Worm (Caenorhabditis elegans) whole organism, L4 larva: ENCODE data around the gene str-121.

Source experiments
- F44E2.7 ChIP-seq: fragments of 200-800 bp; sonication (Bioruptor generic); IDR thresholded peaks from 2 replicates; pipeline ENCODE4 v2.1.2; 2022; ENCODE audit warnings: missing genetic modification characterization, missing compliant biosample characterization
- R02D3.7 ChIP-seq: fragments of 150-350 bp; sonication (generic microtip); optimal IDR thresholded peaks from 3 replicates; lab custom pipeline; 2014; ENCODE audit warnings: missing biosample characterization, missing genetic modification characterization
- T20F7.1 ChIP-seq: fragments of 200-800 bp; sonication (Bioruptor generic); optimal IDR thresholded peaks from 2 replicates; lab custom pipeline; 2018; ENCODE audit warnings: mild to moderate bottlenecking, missing genetic modification characterization, missing compliant biosample characterization
- Y105C5A.15 ChIP-seq: fragments of 200-800 bp; sonication (Bioruptor generic); IDR thresholded peaks from 2 replicates; pipeline ENCODE4 v1.3.6; 2022; ENCODE audit warnings: missing genetic modification characterization, missing compliant biosample characterization
- Y75B8A.6 ChIP-seq: fragments of 200-800 bp; sonication (Bioruptor generic); IDR thresholded peaks from 2 replicates; pipeline ENCODE4 v1.3.6; 2022; ENCODE audit warnings: missing genetic modification reagents, missing genetic modification characterization, missing compliant biosample characterization
- cey-2 ChIP-seq: sonication (generic microtip); optimal IDR thresholded peaks from 3 replicates; lab custom pipeline; 2017; ENCODE audit warnings: missing genetic modification characterization, mild to moderate bottlenecking, missing compliant biosample characterization, antibody characterized with exemption, borderline replicate concordance; ENCODE audit not compliant: insufficient read depth
- daf-16 ChIP-seq, 3 experiments: sonication (generic microtip); optimal IDR thresholded peaks; 2 replicates each; lab custom pipeline; 2016 to 2017; ENCODE audit warnings: missing genetic modification characterization in 3 of 3, missing genetic modification reagents in 3 of 3, mild to moderate bottlenecking in 2 of 3, missing compliant biosample characterization in 2 of 3, missing biosample characterization in 1 of 3, moderate library complexity in 1 of 3
- daf-19 ChIP-seq: fragments of 200-800 bp; sonication (Bioruptor generic); conservative IDR thresholded peaks from 2 replicates; pipeline ENCODE4 v1.3.6; 2022; ENCODE audit warnings: missing genetic modification characterization, missing compliant biosample characterization
- dmd-6 ChIP-seq: fragments of 200-800 bp; sonication (Bioruptor generic); IDR thresholded peaks from 2 replicates; pipeline ENCODE4 v1.3.6; 2022; ENCODE audit warnings: missing genetic modification reagents, missing genetic modification characterization, missing compliant biosample characterization
- dmd-9 ChIP-seq: fragments of 200-800 bp; sonication (Bioruptor generic); IDR thresholded peaks from 2 replicates; pipeline ENCODE4 v1.3.6; 2022; ENCODE audit warnings: missing genetic modification reagents, missing genetic modification characterization, missing compliant biosample characterization
- dpl-1 ChIP-seq: fragments of 150-350 bp; optimal IDR thresholded peaks from 2 replicates; lab custom pipeline; 2014; ENCODE audit warnings: missing biosample characterization, missing genetic modification reagents, missing genetic modification characterization
- egl-27 ChIP-seq: sonication (generic microtip); optimal IDR thresholded peaks from 3 replicates; lab custom pipeline; 2017; ENCODE audit warnings: missing biosample characterization, missing genetic modification reagents, missing genetic modification characterization
- egl-43 ChIP-seq: fragments of 200-800 bp; sonication (Bioruptor generic); IDR thresholded peaks from 2 replicates; pipeline ENCODE4 v1.3.6; 2022; ENCODE audit warnings: missing genetic modification reagents, missing genetic modification characterization, missing compliant biosample characterization
- hlh-11 ChIP-seq: fragments of 200-800 bp; sonication (Bioruptor generic); optimal IDR thresholded peaks from 2 replicates; lab custom pipeline; 2018; ENCODE audit warnings: mild to moderate bottlenecking, missing genetic modification characterization, missing compliant biosample characterization
- jun-1 ChIP-seq: fragments of 150-350 bp; optimal IDR thresholded peaks from 2 replicates; lab custom pipeline; 2014; ENCODE audit warnings: missing biosample characterization, missing genetic modification reagents, missing genetic modification characterization
- lin-1 ChIP-seq: fragments of 200-800 bp; sonication (Bioruptor generic); IDR thresholded peaks from 2 replicates; pipeline ENCODE4 v1.3.6; 2022; ENCODE audit warnings: missing genetic modification reagents, missing genetic modification characterization, missing compliant biosample characterization
- mdl-1 ChIP-seq, 2 experiments: fragments of 150-350 bp in 1 of 2; sonication (generic microtip) in 1 of 2; optimal IDR thresholded peaks; 2 replicates each; lab custom pipeline; 2014 to 2017; ENCODE audit warnings: missing biosample characterization in 2 of 2, missing genetic modification characterization in 2 of 2
- mdt-29 ChIP-seq: fragments of 200-800 bp; sonication (Bioruptor generic); IDR thresholded peaks from 2 replicates; pipeline ENCODE4 v1.3.6; 2022; ENCODE audit warnings: missing genetic modification reagents, missing genetic modification characterization, missing compliant biosample characterization
- nhr-11 ChIP-seq: fragments of 150-350 bp; optimal IDR thresholded peaks from 2 replicates; lab custom pipeline; 2014; ENCODE audit warnings: missing biosample characterization, missing genetic modification characterization
- nhr-25 ChIP-seq: sonication (generic microtip); optimal IDR thresholded peaks from 2 replicates; lab custom pipeline; 2017; ENCODE audit warnings: missing genetic modification characterization, mild to moderate bottlenecking, missing compliant biosample characterization, antibody characterized with exemption, moderate library complexity, borderline replicate concordance; ENCODE audit not compliant: insufficient read depth
- nhr-42 ChIP-seq: fragments of 200-800 bp; sonication (Bioruptor generic); IDR thresholded peaks from 2 replicates; pipeline ENCODE4 v1.3.6; 2022; ENCODE audit warnings: missing genetic modification characterization, missing compliant biosample characterization
- nhr-48 ChIP-seq: sonication (generic microtip); optimal IDR thresholded peaks from 2 replicates; lab custom pipeline; 2016; ENCODE audit warnings: mild to moderate bottlenecking, missing genetic modification characterization, missing compliant biosample characterization
- pha-4 ChIP-seq, 2 experiments: fragments of 150-350 bp in 1 of 2; fragments of 200-800 bp in 1 of 2; sonication (Bioruptor generic) in 1 of 2; IDR thresholded peaks in 1 of 2; optimal IDR thresholded peaks in 1 of 2; 2 replicates each; pipeline versions ENCODE4 v1.3.6 to Lab custom; 2014 to 2022; ENCODE audit warnings: missing genetic modification characterization in 2 of 2, missing genetic modification reagents in 2 of 2, missing biosample characterization in 1 of 2, missing compliant biosample characterization in 1 of 2
- pqm-1 ChIP-seq: sonication (generic microtip); optimal IDR thresholded peaks from 2 replicates; lab custom pipeline; 2017; ENCODE audit warnings: missing biosample characterization, missing genetic modification characterization
- set-16 ChIP-seq: fragments of 200-800 bp; sonication (Bioruptor generic); IDR thresholded peaks from 2 replicates; pipeline ENCODE4 v1.3.6; 2022; ENCODE audit warnings: missing genetic modification reagents, missing genetic modification characterization, missing compliant biosample characterization
- snpc-1.2 ChIP-seq: fragments of 200-800 bp; sonication (Bioruptor generic); IDR thresholded peaks from 2 replicates; pipeline ENCODE4 v1.3.6; 2022; ENCODE audit warnings: missing genetic modification reagents, missing genetic modification characterization, missing compliant biosample characterization
- spr-1 ChIP-seq: sonication (generic microtip); optimal IDR thresholded peaks from 2 replicates; lab custom pipeline; 2016; ENCODE audit warnings: mild to moderate bottlenecking, missing genetic modification characterization, missing compliant biosample characterization
- tra-1 ChIP-seq: fragments of 200-800 bp; sonication (Bioruptor generic); IDR thresholded peaks from 2 replicates; pipeline ENCODE4 v1.3.6; 2022; ENCODE audit warnings: missing genetic modification reagents, missing genetic modification characterization, missing compliant biosample characterization
- unc-130 ChIP-seq: sonication (generic microtip); optimal IDR thresholded peaks from 2 replicates; lab custom pipeline; 2016; ENCODE audit warnings: missing genetic modification reagents, missing genetic modification characterization, missing compliant biosample characterization
- unc-62 ChIP-seq, 3 experiments: fragments of 150-350 bp in 1 of 3; sonication (generic microtip); optimal IDR thresholded peaks in 2 of 3; peaks in 1 of 3; 1 replicate in 1 of 3; 2 replicates in 2 of 3; lab custom pipeline; 2014 to 2017; ENCODE audit warnings: missing biosample characterization in 3 of 3, missing genetic modification characterization in 3 of 3, missing genetic modification reagents in 3 of 3, missing genotype in 1 of 3
- zfp-3 ChIP-seq: fragments of 200-800 bp; sonication (Bioruptor generic); conservative IDR thresholded peaks from 2 replicates; pipeline ENCODE4 v1.3.6; 2022; ENCODE audit warnings: missing genetic modification reagents, missing genetic modification characterization, missing compliant biosample characterization
- zip-11 ChIP-seq: fragments of 200-800 bp; sonication (Bioruptor generic); IDR thresholded peaks from 2 replicates; pipeline ENCODE4 v1.3.6; 2022; ENCODE audit warnings: missing genetic modification characterization, missing compliant biosample characterization

The str-121 gene

DNA sequence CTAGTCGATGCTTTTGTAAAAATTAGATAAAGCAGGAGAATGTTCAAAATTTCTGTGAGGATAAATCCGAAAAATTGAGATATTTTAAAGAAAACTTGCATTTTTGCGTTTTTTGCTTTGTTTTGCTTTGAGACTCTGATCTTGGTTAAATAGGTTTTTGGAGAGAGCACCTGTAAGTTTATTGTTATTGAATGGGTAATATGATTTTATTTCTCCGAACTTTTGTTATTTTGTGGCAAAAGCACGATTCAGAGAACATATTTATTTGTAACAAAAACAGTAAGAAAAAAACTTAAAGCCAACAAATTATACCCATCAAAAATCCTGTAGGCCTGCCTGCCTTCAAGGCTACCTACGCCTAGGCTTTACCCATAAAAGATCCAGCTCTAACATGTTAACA, at the start of gene str-121:
Gene str-121 (minus strand): TSS at position 101 of the 400 bp plus-strand sequence.
- TF ChIP-seq unc-62 (GFP tag; optimal IDR thresholded peaks at IDR 0.05 in 1 of 2; lab: Kevin White, UChicago) (peak in 1 of 2 experiments; percentile 0), unc-62 (tag; optimal IDR thresholded peaks at IDR 0.05; lab: Kevin White, UChicago) (no peak), dmd-9 (GFP tag; lab: Robert Waterston, UW) (no peak)
- TF ChIP-seq, all 104 proteins: peak for 1

DNA sequence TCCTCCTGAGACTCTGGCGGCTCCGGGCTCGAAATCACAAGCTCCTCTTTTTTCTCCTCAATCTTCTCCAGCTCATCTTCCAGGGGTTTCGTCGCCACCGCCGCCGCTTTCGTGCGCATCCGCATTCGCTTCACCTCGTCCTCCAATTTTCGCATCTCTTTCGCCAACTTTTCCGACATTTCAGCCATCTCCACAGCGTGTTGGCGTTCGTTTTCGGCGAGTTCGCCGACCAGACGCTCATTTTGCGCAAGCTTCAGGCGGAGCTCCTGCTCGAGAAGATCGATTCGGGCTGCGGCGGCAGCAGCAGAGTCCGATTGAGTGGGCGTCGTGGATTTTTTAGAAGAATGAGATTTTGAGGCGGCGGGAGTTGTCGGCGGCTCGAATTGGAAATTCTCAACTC, 48.8 kb upstream of the str-121 start:
- TF ChIP-seq mdt-29 (GFP tag; lab: Robert Waterston, UW) (no peak), set-16 (peak; percentile 91)

ce11 chrV:298395-298794, 43.9 kb upstream of the str-121 start:
- TF ChIP-seq nhr-48: no peak
- TF ChIP-seq daf-16 (GFP tag; optimal IDR thresholded peaks at IDR 0.05; lab: Kevin White, UChicago): no peak
- TF ChIP-seq daf-16 (tag; optimal IDR thresholded peaks at IDR 0.05; lab: Kevin White, UChicago): no peak
- no peak for TF ChIP-seq Y75B8A.6
- peak; percentile 92 for TF ChIP-seq set-16
- TF ChIP-seq pha-4 (GFP tag; IDR thresholded peaks at IDR 0.05; lab: Robert Waterston, UW): no peak; the same call in 1 of the 2 replicates
- TF ChIP-seq pha-4 (tag; optimal IDR thresholded peaks at IDR 0.05; lab: Kevin White, UChicago): no peak
- no peak for TF ChIP-seq lin-1 (GFP tag; lab: Robert Waterston, UW)

DNA sequence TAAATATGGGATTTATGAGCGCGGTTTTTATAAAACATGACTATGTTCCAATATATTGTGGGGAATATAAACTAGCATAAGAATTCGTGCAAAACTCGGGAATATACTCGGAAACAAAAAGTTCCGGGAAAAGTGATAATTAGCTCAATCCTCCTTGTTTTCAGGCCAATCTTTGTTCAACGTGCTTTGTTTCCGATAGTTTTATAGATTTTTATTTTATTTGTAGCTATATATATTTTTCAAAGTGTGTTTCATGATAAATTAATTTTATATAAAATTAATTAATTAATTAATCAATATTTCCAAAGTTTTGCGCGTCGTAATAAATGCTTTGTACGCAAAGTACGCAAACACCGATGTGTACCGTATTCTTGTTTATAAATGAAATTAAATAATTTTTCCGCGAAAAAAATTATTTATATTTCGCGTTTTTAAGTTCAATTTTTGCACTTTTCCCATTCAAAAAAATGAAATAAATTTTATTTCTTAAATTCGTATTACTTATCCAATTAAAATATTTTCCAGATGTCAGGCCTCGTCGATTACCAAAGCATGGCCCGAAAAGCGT, 43.0 kb upstream of the str-121 start, which contains the start of gene F33E11.2:
Gene F33E11.2 (plus strand): TSS at position 524 of the 568 bp plus-strand sequence.
- TF ChIP-seq pqm-1 (no peak), unc-62 (GFP tag; optimal IDR thresholded peaks at IDR 0.05 in 1 of 2; lab: Kevin White, UChicago) (peak in 1 of 2 experiments; percentile 91), unc-62 (tag; optimal IDR thresholded peaks at IDR 0.05; lab: Kevin White, UChicago) (no peak), unc-130 (peak; percentile 37)

- TF ChIP-seq set-16 (peak; percentile 59; the same call in 1 of the 2 replicates), hlh-11 (tag; lab: Kevin White, UChicago) (no peak), unc-62 (GFP tag; optimal IDR thresholded peaks at IDR 0.05 in 1 of 2; lab: Kevin White, UChicago) (peak in 1 of 2 experiments; percentile 50), unc-62 (tag; optimal IDR thresholded peaks at IDR 0.05; lab: Kevin White, UChicago) (no peak), T20F7.1 (GFP tag; lab: Kevin White, UChicago) (no peak), zip-11 (GFP tag; lab: Robert Waterston, UW) (no peak)
Observed at ce11 chrV:295802-296201, 41.3 kb upstream of the str-121 start.

DNA sequence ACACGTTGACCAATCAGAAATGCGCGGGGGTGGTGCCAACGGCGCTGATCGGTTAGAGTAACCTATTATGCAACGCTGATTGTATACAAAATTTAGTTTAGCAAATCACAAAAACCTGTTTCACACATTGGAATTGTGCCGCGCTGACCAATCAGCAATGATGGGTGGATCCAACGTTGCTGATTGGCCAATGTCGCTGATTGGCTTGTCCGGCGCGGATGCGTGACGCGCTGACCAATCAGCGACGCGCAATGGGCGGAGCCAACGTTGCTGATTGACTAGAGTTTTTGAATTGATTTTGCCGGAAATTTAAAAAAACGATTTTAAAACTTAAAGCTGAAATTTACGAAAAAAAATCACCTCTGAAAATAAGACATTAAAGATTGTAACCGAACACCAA, 30.8 kb upstream of the str-121 start:
- TF ChIP-seq snpc-1.2: no peak
- TF ChIP-seq dmd-6 (GFP tag; lab: Robert Waterston, UW): no peak
- TF ChIP-seq nhr-42 (GFP tag; lab: Robert Waterston, UW): no peak
- TF ChIP-seq R02D3.7 (tag; lab: Kevin White, UChicago): no peak
- no peak for TF ChIP-seq jun-1 (tag; lab: Kevin White, UChicago)
- TF ChIP-seq nhr-11 (tag; lab: Kevin White, UChicago): no peak
- no peak for TF ChIP-seq egl-27 (tag; lab: Kevin White, UChicago)
- no peak for TF ChIP-seq nhr-25 (tag; lab: Kevin White, UChicago)
- no peak for TF ChIP-seq egl-43 (GFP tag; lab: Robert Waterston, UW)
- TF ChIP-seq daf-19 (GFP tag; lab: Robert Waterston, UW): no peak
- no peak for TF ChIP-seq Y105C5A.15 (GFP tag; lab: Robert Waterston, UW)
- TF ChIP-seq cey-2 (tag; lab: Kevin White, UChicago): no peak
- TF ChIP-seq tra-1 (GFP tag; lab: Robert Waterston, UW): no peak
- TF ChIP-seq dpl-1 (GFP tag; lab: Kevin White, UChicago): no peak
- TF ChIP-seq F44E2.7 (GFP tag; lab: Robert Waterston, UW): no peak
- no peak for TF ChIP-seq zfp-3 (GFP tag; lab: Robert Waterston, UW)
- no peak for TF ChIP-seq spr-1 (tag; lab: Kevin White, UChicago)
- no peak for TF ChIP-seq mdl-1 (tag; optimal IDR thresholded peaks at IDR 0.05; lab: Kevin White, UChicago)
